Worm (Caenorhabditis elegans): ENCODE data around the gene Y50E8A.12.
A peak's percentile ranks its signal among the peaks of the same experiment; 100 is the strongest.

Y50E8A.12 gene

DNA sequence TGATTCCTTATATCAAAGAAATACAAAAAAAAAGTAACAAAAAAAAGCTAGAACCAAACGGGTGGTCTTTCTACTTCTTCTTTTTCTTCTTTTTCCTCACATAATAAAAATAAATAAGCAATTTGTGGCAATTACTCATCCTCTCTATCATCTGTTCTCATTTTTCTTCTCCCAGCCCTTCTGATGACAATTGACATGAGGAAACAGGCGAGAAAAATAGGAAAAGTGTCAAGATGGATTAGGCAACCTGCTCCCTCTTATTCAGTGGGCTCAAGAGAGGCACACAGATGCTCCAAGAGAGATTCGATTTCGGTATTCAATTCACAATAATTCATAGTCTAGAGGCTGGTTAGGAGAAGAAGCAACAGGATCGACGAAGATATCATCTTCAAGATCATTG is 6.8 kb upstream of the Y50E8A.12 start:
- TF ChIP-seq lin-14 (GFP tag; optimal IDR thresholded peaks at IDR 0.05) = peak; percentile 35
- peak; percentile 3 for TF ChIP-seq ceh-8 (GFP tag; optimal IDR thresholded peaks at IDR 0.05)
- TF ChIP-seq pqm-1 (tag; optimal IDR thresholded peaks at IDR 0.05) = no peak
- no peak for TF ChIP-seq nhr-12 (tag; optimal IDR thresholded peaks at IDR 0.05)

DNA sequence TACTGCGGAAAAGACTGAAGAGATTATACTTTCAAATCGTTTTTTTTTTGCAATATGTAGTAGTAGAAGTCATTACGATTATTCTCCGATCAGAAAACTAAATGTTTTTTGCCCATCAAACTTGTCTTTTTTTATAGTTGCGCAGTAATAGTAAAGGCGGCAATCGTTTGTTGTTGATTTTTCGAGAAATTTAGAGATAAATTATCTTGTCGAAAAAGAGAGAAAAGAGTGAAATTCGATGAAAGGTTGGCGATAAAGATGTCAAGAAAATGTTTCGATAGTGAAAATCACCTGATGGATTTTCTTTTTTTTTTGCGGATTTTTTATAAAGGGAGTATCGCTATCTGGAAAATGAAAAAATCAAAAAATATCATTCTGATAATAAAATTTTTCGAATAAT is 4.5 kb upstream of the Y50E8A.12 start:
- no peak for TF ChIP-seq lin-39 (tag; optimal IDR thresholded peaks at IDR 0.05)
- TF ChIP-seq efl-1 (optimal IDR thresholded peaks at IDR 0.05) = no peak
- TF ChIP-seq efl-1 (GFP tag; optimal IDR thresholded peaks at IDR 0.05 in 1 of 2) = peak in 1 of 2 experiments; percentile 67
- peak; percentile 96 for TF ChIP-seq blmp-1 (tag; optimal IDR thresholded peaks at IDR 0.05)
- TF ChIP-seq nhr-85 (tag) = peak; percentile 74
- peak; percentile 18 for TF ChIP-seq snu-23 (GFP tag; optimal IDR thresholded peaks at IDR 0.05)
- TF ChIP-seq fos-1 (tag; optimal IDR thresholded peaks at IDR 0.05) = no peak
- TF ChIP-seq unc-30 (tag; optimal IDR thresholded peaks at IDR 0.05) = no peak
- TF ChIP-seq nhr-20 (tag; optimal IDR thresholded peaks at IDR 0.05) = peak; percentile 25
- TF ChIP-seq egl-13 (tag; optimal IDR thresholded peaks at IDR 0.05) = no peak
- TF ChIP-seq lin-14 (GFP tag; optimal IDR thresholded peaks at IDR 0.05) = peak; percentile 53
- no peak for TF ChIP-seq grh-1 (GFP tag; IDR thresholded peaks at IDR 0.05)
- TF ChIP-seq nhr-90 (tag; optimal IDR thresholded peaks at IDR 0.05; ENCODE audit: poor library complexity) = no peak
- peak in 1 of 6 experiments; percentile 60 for TF ChIP-seq elt-3 (tag; optimal IDR thresholded peaks at IDR 0.05)
- TF ChIP-seq fkh-4 (tag; optimal IDR thresholded peaks at IDR 0.05; ENCODE audit: borderline replicate concordance) = no peak

- TF ChIP-seq unc-86 (tag; optimal IDR thresholded peaks at IDR 0.05) = no peak
- TF ChIP-seq dpl-1 (GFP tag; optimal IDR thresholded peaks at IDR 0.05) = peak in 1 of 3 experiments; percentile 12
- no peak for TF ChIP-seq efl-1 (optimal IDR thresholded peaks at IDR 0.05)
- TF ChIP-seq efl-1 (GFP tag; optimal IDR thresholded peaks at IDR 0.05 in 1 of 2) = peak in 1 of 2 experiments; percentile 35
- TF ChIP-seq nhr-71 (tag; optimal IDR thresholded peaks at IDR 0.05) = no peak
These were observed 777 bp upstream of the Y50E8A.12 start for ce11 chrV:14784787-14785186.

ce11 chrV:14781130-14781529 is 2.9 kb downstream of the Y50E8A.12 start, which contains the start of gene Y50E8A.11:
TSS of gene Y50E8A.11 (plus strand) at chrV:14781430.
- TF ChIP-seq aly-2 (tag; optimal IDR thresholded peaks at IDR 0.05) (no peak), ces-1 (GFP tag; optimal IDR thresholded peaks at IDR 0.05) (no peak), rnt-1 (tag; optimal IDR thresholded peaks at IDR 0.05) (no peak)

DNA sequence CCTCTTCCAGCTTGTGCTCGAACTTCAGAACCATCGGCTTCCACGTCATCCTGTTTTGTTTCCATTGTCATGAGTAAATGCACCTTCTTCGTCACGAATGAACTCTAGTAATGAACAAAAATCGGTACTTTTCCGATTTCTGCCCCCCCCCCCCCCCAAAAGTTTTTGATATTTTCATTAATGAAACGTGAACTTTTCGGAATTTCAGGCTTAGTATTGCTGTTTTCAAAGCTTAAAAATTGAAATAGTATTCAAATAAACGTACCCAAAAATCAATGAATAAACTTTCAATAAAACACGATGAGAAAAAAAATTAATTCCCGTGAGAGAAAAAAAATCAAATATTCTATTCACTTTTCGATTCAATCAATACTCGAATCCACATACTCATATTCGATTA is 4.4 kb downstream of the Y50E8A.12 start, which contains the start of the genes scrm-7 and Y50E8A.10:
Gene scrm-7, minus strand, starts transcription at position 101 of the 400 bp plus-strand sequence.
Gene Y50E8A.10, plus strand, starts transcription at position 353 of the 400 bp plus-strand sequence.
- TF ChIP-seq alr-1 (tag; optimal IDR thresholded peaks at IDR 0.05; ENCODE audit: borderline replicate concordance) (no peak), zip-4 (GFP tag; optimal IDR thresholded peaks at IDR 0.05) (no peak), mdl-1 (tag; optimal IDR thresholded peaks at IDR 0.05) (no peak), fos-1 (tag; optimal IDR thresholded peaks at IDR 0.05) (no peak), efl-1 (optimal IDR thresholded peaks at IDR 0.05) (no peak), efl-1 (GFP tag; optimal IDR thresholded peaks at IDR 0.05 in 1 of 2) (no peak), sox-4 (tag; optimal IDR thresholded peaks at IDR 0.05) (no peak)

ce11 chrV:14773048-14773447 is 11.0 kb downstream of the Y50E8A.12 start, which contains the start of gene haf-7:
TSS of gene haf-7 (plus strand) at chrV:14773258.
- peak; percentile 22 for TF ChIP-seq fos-1 (tag; optimal IDR thresholded peaks at IDR 0.05)
- no peak for TF ChIP-seq nhr-237 (tag; optimal IDR thresholded peaks at IDR 0.05)
- TF ChIP-seq snpc-4 (tag; optimal IDR thresholded peaks at IDR 0.05) = no peak
- TF ChIP-seq unc-30 (tag; optimal IDR thresholded peaks at IDR 0.05) = no peak
- TF ChIP-seq skn-1 (tag; optimal IDR thresholded peaks at IDR 0.05) = peak; percentile 83
- TF ChIP-seq lin-39 (tag; optimal IDR thresholded peaks at IDR 0.05) = no peak
- TF ChIP-seq C04F5.9 (tag; optimal IDR thresholded peaks at IDR 0.05) = no peak
- TF ChIP-seq lsy-2 (tag; optimal IDR thresholded peaks at IDR 0.05) = peak in 1 of 2 experiments; percentile 67
- TF ChIP-seq egl-13 (tag; optimal IDR thresholded peaks at IDR 0.05) = no peak
- TF ChIP-seq irx-1 (tag; optimal IDR thresholded peaks at IDR 0.05) = no peak
- TF ChIP-seq dpl-1 (GFP tag; optimal IDR thresholded peaks at IDR 0.05) = peak in 2 of 3 experiments; percentile 1 to 11
- TF ChIP-seq elt-3 (tag; optimal IDR thresholded peaks at IDR 0.05) = peak in 2 of 6 experiments; percentile 10 to 44
- peak; percentile 21 for TF ChIP-seq jun-1 (tag; optimal IDR thresholded peaks at IDR 0.05)
- peak; percentile 22 to 33 for TF ChIP-seq lin-35 (GFP tag; optimal IDR thresholded peaks at IDR 0.05)
- TF ChIP-seq fkh-10 (GFP tag; optimal IDR thresholded peaks at IDR 0.05) = no peak
- TF ChIP-seq efl-1 (optimal IDR thresholded peaks at IDR 0.05) = peak; percentile 39 to 50
- TF ChIP-seq efl-1 (GFP tag; optimal IDR thresholded peaks at IDR 0.05 in 1 of 2) = no peak
- TF ChIP-seq rnt-1 (tag; optimal IDR thresholded peaks at IDR 0.05) = peak; percentile 36
- TF ChIP-seq sptf-1 (tag; optimal IDR thresholded peaks at IDR 0.05) = no peak
- no peak for TF ChIP-seq zag-1 (tag; optimal IDR thresholded peaks at IDR 0.05)
